Worm (Caenorhabditis elegans): ENCODE results near the gene Y69A2AR.31.

Gene Y69A2AR.31

ce11 chrIV:2654965-2655364 lies 8.8 kb downstream of the Y69A2AR.31 start:
- TF ChIP-seq nhr-111 (GFP tag; optimal IDR thresholded peaks at IDR 0.05) (no peak), egl-43 (GFP tag; IDR thresholded peaks at IDR 0.05) (peak; percentile 34; the same call in 1 of the 2 replicates), F49E8.2 (tag; optimal IDR thresholded peaks at IDR 0.05; ENCODE audit: borderline replicate concordance) (peak; percentile 72), unc-39 (tag; optimal IDR thresholded peaks at IDR 0.05) (no peak), mdt-29 (GFP tag; IDR thresholded peaks at IDR 0.05) (peak; percentile 67; the same call in 1 of the 2 replicates), nhr-10 (tag; optimal IDR thresholded peaks at IDR 0.05) (no peak), nhr-25 (tag; optimal IDR thresholded peaks at IDR 0.05; ENCODE audit: borderline replicate concordance, insufficient read depth) (no peak), zip-2 (tag; optimal IDR thresholded peaks at IDR 0.05) (no peak), lim-7 (GFP tag; IDR thresholded peaks at IDR 0.05) (0 out of 2 replicates have a peak, but pooled peaks have one; percentile 20), madf-9 (GFP tag; conservative IDR thresholded peaks at IDR 0.05) (no peak), lin-29 (GFP tag; IDR thresholded peaks at IDR 0.05) (no peak), ceh-44 (GFP tag; IDR thresholded peaks at IDR 0.05) (0 out of 2 replicates have a peak, but pooled peaks have one; percentile 3), cey-2 (tag; optimal IDR thresholded peaks at IDR 0.05; ENCODE audit: borderline replicate concordance, insufficient read depth) (no peak), arid-1 (GFP tag; conservative IDR thresholded peaks at IDR 0.05) (0 out of 2 replicates have a peak, but pooled peaks have one; percentile 25), jun-1 (tag; optimal IDR thresholded peaks at IDR 0.05) (no peak), snpc-1.2 (GFP tag; IDR thresholded peaks at IDR 0.05) (peak; percentile 75; the same call in 1 of the 2 replicates), lin-38 (GFP tag; IDR thresholded peaks at IDR 0.05) (peak; percentile 87), dmd-9 (GFP tag; IDR thresholded peaks at IDR 0.05) (no peak), spr-3 (GFP tag; optimal IDR thresholded peaks at IDR 0.05) (no peak), nhr-41 (GFP tag; IDR thresholded peaks at IDR 0.05) (no peak), nhr-77 (tag; optimal IDR thresholded peaks at IDR 0.05) (no peak), mes-2 (tag; optimal IDR thresholded peaks at IDR 0.05; ENCODE audit: poor library complexity, severe bottlenecking) (peak; percentile 10), lsy-2 (tag; optimal IDR thresholded peaks at IDR 0.05) (no peak), R02D3.7 (tag; optimal IDR thresholded peaks at IDR 0.05) (no peak), egl-27 (tag; optimal IDR thresholded peaks at IDR 0.05) (no peak), Y48G9A.11 (GFP tag; IDR thresholded peaks at IDR 0.05) (peak; percentile 89), lin-13 (GFP tag; optimal IDR thresholded peaks at IDR 0.05) (peak; percentile 34), ctbp-1 (GFP tag; IDR thresholded peaks at IDR 0.05) (no peak), unc-130 (GFP tag; optimal IDR thresholded peaks at IDR 0.05) (peak; percentile 52), nhr-28 (tag; optimal IDR thresholded peaks at IDR 0.05) (no peak), spr-1 (tag; optimal IDR thresholded peaks at IDR 0.05) (no peak)

- TF ChIP-seq unc-62 (GFP tag; optimal IDR thresholded peaks at IDR 0.05 in 1 of 2) (peak in 1 of 2 experiments; percentile 19), unc-62 (tag; optimal IDR thresholded peaks at IDR 0.05) (no peak), dmd-8 (GFP tag; IDR thresholded peaks at IDR 0.05) (no peak), ceh-28 (tag; optimal IDR thresholded peaks at IDR 0.05) (peak; percentile 78)
Observed at ce11 chrIV:2650031-2650430, 13.8 kb downstream of the Y69A2AR.31 start.

ce11 chrIV:2642673-2643072 lies 21.1 kb downstream of the Y69A2AR.31 start, which contains the start of gene ric-8:
TSS of gene ric-8 (plus strand) at chrIV:2642973.
- TF ChIP-seq Y48G9A.11 (GFP tag; IDR thresholded peaks at IDR 0.05): peak; percentile 40; the same call in 1 of the 2 replicates
- no peak for TF ChIP-seq skn-1 (tag; optimal IDR thresholded peaks at IDR 0.05)
- TF ChIP-seq aly-2 (tag; optimal IDR thresholded peaks at IDR 0.05): no peak

ce11 chrIV:2642054-2642453 lies 21.7 kb downstream of the Y69A2AR.31 start:
- TF ChIP-seq dmd-6 (GFP tag; IDR thresholded peaks at IDR 0.05) (no peak), ama-1 (optimal IDR thresholded peaks at IDR 0.05) (peak; percentile 23), Y48G9A.11 (GFP tag; IDR thresholded peaks at IDR 0.05) (peak; percentile 90), egl-43 (GFP tag; IDR thresholded peaks at IDR 0.05) (no peak), aha-1 (tag) (peak; percentile 77), dpl-1 (GFP tag; optimal IDR thresholded peaks at IDR 0.05) (peak; percentile 8), tra-1 (GFP tag; IDR thresholded peaks at IDR 0.05) (no peak), nhr-102 (tag; optimal IDR thresholded peaks at IDR 0.05) (no peak), lin-38 (GFP tag; IDR thresholded peaks at IDR 0.05) (peak; percentile 40), ceh-20 (GFP tag; IDR thresholded peaks at IDR 0.05) (no peak), spr-3 (GFP tag; optimal IDR thresholded peaks at IDR 0.05) (no peak), mes-2 (tag; optimal IDR thresholded peaks at IDR 0.05; ENCODE audit: poor library complexity, severe bottlenecking) (peak; percentile 2), zip-2 (tag; optimal IDR thresholded peaks at IDR 0.05) (no peak)

Data from whole organism, L4 larva.